Fruit fly (Drosophila melanogaster) whole organism, embryonic: ENCODE results near the gene Usf.

Source experiments
- ATbp ChIP-seq: fragments of 200-800 bp; sonication (Bioruptor generic); optimal IDR thresholded peaks from 2 replicates; lab custom pipeline; 2017; ENCODE audit warnings: missing biosample characterization, mild to moderate bottlenecking, missing genetic modification characterization, missing genetic modification reagents
- CG3847 ChIP-seq: fragments of 200-800 bp; sonication (Bioruptor generic); IDR thresholded peaks from 2 replicates; pipeline ENCODE4 v1.3.6; 2022; ENCODE audit warnings: missing biosample characterization, missing genetic modification characterization
- Dbx ChIP-seq: fragments of 200-800 bp; sonication (Bioruptor generic); IDR thresholded peaks from 3 replicates; pipeline ENCODE4 v1.3.6; 2022; ENCODE audit warnings: missing biosample characterization, missing genetic modification characterization
- en ChIP-seq: fragments of 200-800 bp; sonication (Bioruptor generic); optimal IDR thresholded peaks from 2 replicates; lab custom pipeline; 2016; ENCODE audit warnings: missing biosample characterization, missing genetic modification characterization
- gce ChIP-seq: fragments of 200-800 bp; sonication (Bioruptor generic); IDR thresholded peaks from 3 replicates; pipeline ENCODE4 v1.3.6; 2022; ENCODE audit warnings: missing biosample characterization, missing genetic modification characterization
- knrl ChIP-seq: fragments of 200-800 bp; sonication (Bioruptor generic); IDR thresholded peaks from 3 replicates; pipeline ENCODE4 v1.3.6; 2022; ENCODE audit warnings: missing biosample characterization, missing genetic modification characterization; ENCODE audit not compliant: partially characterized antibody
- lilli ChIP-seq: fragments of 200-800 bp; sonication (Bioruptor generic); optimal IDR thresholded peaks from 3 replicates; lab custom pipeline; 2016; ENCODE audit warnings: missing biosample characterization, missing genetic modification characterization
- pita ChIP-seq: fragments of 200-800 bp; sonication (Bioruptor generic); optimal IDR thresholded peaks from 2 replicates; lab custom pipeline; 2017; ENCODE audit warnings: missing biosample characterization, mild to moderate bottlenecking, missing genetic modification characterization
- trem ChIP-seq: fragments of 200-800 bp; optimal IDR thresholded peaks from 3 replicates; lab custom pipeline; 2019; ENCODE audit warnings: missing biosample characterization, mild to moderate bottlenecking, missing genetic modification characterization, moderate library complexity

DNA sequence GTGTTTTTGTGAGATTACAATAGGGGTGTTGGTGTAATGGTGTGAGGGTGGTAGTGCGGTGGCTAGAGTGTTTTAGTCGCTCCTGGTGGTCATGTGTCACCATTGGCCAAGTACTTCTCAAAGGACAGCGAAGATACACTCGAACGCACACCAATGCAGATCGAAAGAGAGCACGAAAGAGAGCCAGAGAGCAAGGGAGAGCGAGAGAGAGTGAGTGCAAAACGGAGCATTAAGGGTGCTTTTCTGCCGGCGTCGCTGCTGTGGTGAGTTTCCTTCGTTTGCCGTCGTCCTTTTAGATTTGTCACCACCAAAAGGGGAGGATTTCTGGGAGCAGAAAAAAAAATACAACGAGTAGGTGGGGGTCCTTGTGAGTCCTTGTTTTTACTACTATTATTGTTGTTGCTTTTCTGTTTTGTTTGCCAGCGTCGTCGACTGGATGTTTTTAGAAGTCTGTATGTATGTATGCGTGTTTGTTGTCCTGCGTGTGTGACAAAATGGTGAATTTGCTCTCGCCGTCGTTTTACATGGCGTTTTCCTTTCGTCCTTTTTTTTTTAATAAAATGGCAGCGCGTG is 40.4 kb downstream of the Usf start:
- TF ChIP-seq lilli (GFP tag; lab: Kevin White, UChicago) (no peak), Dbx (GFP tag; lab: Robert Waterston, UW) (no peak), en (GFP tag; lab: Kevin White, UChicago) (no peak), pita (GFP tag; lab: Kevin White, UChicago) (no peak), trem (no peak), gce (GFP tag; lab: Robert Waterston, UW) (no peak), knrl (GFP tag; lab: Robert Waterston, UW) (no peak), CG3847 (GFP tag; lab: Robert Waterston, UW) (no peak), ATbp (GFP tag; lab: Kevin White, UChicago) (no peak)
